Worm (Caenorhabditis elegans): Measurements from ENCODE around the gene mrps-21.

mrps-21 gene

DNA sequence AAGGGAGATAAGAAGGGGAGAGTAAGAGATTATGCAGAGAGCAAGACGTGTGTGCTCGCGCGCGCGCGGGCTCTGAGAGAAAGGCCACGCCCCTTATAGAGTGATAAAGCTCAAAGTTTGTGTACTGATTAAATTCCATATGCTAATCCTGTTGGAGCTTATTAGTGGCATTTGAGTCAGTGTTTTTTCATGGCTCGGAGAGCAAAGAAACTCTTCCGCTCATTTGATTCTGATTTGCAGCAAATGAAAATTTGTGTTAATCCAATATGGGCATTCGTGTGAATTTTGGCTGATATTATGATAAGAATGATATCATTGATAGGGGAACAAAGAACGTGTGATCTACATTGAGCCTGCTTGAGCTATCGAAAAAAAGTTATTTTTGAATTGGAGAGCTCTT is 45.8 kb downstream of the mrps-21 start:
- no peak for TF ChIP-seq unc-62 (GFP tag; optimal IDR thresholded peaks at IDR 0.05)

DNA sequence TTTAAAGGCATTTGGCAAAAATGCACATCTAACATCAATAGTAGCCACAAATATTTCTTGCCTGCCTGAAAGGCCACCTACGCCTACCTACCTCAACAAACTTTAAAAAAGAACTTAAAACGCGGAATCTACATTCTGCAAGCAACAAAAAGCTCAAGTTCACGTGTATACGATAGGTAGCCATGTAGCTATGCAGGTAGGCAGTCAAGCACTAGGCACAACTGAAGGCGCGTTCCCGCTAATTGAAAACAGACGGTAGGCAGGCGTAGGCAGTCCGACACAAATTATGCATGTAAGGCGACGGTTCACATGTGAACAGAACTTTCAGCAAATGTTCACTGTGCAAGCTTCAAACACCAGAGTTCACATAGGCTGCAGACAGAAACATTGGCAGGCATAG is 46.7 kb downstream of the mrps-21 start:
- no peak for TF ChIP-seq unc-62 (GFP tag; optimal IDR thresholded peaks at IDR 0.05)

DNA sequence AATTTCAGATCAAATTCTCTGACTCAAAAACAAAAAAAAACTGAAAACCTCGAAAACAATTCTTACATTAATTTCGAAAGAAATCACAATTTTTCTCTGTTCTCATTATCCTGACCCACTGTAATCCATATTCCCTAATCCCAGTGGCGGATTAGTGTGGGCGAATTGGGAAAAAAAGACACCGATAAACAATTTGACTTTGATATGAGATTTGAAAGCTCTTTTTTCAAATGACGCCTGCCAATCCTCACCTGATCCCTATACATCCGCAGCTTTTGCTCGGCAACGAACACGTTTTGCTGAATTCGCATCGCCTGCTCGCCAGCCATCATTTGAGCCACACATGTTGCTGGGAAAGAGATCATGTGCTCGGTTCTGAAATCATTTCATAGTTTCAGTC is 47.6 kb downstream of the mrps-21 start:
- TF ChIP-seq unc-62 (GFP tag; optimal IDR thresholded peaks at IDR 0.05), result no peak

DNA sequence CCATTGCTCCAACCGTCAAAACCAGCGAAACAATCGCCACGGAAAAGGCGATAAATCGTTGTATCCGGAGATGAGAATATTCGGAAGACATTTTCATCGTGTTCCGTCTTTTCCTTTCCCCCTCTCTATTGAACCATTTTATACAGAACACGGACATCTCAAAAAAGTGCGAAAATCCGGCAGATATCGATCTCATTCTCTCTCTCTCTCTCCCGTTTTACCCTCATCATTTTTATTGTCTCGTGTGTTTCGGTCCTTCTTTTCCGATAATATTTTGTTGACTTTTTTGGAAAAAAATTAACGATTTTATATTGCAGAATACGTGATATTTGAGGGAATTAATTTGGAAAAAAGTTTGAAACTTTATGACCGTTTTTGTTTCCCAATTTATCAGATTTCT is 49.7 kb downstream of the mrps-21 start, which contains the start of gene col-110:
Gene col-110, minus strand, starts transcription at position 101 of the 400 bp plus-strand sequence.
- no peak for TF ChIP-seq unc-62 (GFP tag; optimal IDR thresholded peaks at IDR 0.05)
